Fruit fly (Drosophila melanogaster) Kc167 (cell line): ENCODE data around the gene CG6583.

ENCODE experiments used
- h ChIP-seq: fragments of >200 bp; optimal IDR thresholded peaks from 3 replicates; lab custom pipeline; 2018; ENCODE audit warnings: missing external identifiers
- ttk ChIP-seq: sonication (Bioruptor generic); optimal IDR thresholded peaks from 2 replicates; lab custom pipeline; 2017; ENCODE audit warnings: missing external identifiers

DNA sequence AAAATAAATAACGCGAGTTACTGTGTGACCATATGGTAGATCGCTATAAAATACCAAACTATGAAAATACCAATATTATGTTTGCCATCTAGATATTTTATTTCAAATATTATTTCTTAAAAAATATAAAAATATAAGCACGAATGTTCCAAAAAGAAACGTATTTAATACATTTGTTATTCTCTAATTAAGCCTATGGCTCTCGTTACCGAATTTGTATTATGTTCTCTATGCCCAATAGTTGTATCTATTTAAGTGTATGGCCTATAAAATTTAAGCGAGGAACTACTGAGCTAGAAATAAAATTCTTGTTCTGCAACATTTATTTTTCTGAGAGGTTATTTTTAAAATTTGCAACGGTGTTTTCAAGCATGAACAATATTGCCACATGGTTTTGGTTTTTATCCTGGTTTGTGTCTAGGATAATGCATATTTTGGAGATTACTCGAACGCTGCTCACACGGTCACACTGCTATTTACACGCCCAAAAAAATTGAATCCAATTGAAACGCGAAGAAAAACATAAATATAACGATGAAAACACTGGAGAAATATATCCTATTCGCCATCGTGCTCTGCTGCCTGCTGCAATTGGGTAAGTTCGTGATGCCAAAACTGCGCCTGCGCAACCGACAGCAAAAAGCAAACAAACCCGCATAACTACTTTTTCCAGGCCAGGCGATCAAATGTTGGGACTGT, at the start of gene CG6583, which contains the start of gene crok:
- TF ChIP-seq ttk (lab: Kevin White, UChicago) (no peak), h (lab: Kevin White, UChicago) (no peak)
